Fruit fly (Drosophila melanogaster) whole organism, adult: ENCODE data around the gene CG43062.

Experiments
- CG12768 ChIP-seq: fragments of 200-800 bp; sonication (Bioruptor generic); optimal IDR thresholded peaks from 2 replicates; lab custom pipeline; 2017; ENCODE audit warnings: missing biosample characterization, missing genetic modification characterization, mild to moderate bottlenecking, moderate library complexity, missing genetic modification reagents
- Crg-1 ChIP-seq: fragments of 200-800 bp; sonication (Bioruptor generic); optimal IDR thresholded peaks from 2 replicates; lab custom pipeline; 2016; ENCODE audit warnings: missing biosample characterization, missing genetic modification characterization
- Hr96 ChIP-seq: fragments of 200-800 bp; sonication (Bioruptor generic); optimal IDR thresholded peaks from 2 replicates; lab custom pipeline; 2016; ENCODE audit warnings: missing biosample characterization, missing genetic modification characterization
- pad ChIP-seq: fragments of 200-800 bp; sonication (Bioruptor generic); optimal IDR thresholded peaks from 3 replicates; lab custom pipeline; 2017; ENCODE audit warnings: missing biosample characterization, missing genetic modification characterization, mild to moderate bottlenecking, moderate library complexity, missing genetic modification reagents
- toe ChIP-seq: fragments of 200-800 bp; sonication (Bioruptor generic); optimal IDR thresholded peaks from 2 replicates; lab custom pipeline; 2016; ENCODE audit warnings: missing biosample characterization, missing genetic modification characterization

DNA sequence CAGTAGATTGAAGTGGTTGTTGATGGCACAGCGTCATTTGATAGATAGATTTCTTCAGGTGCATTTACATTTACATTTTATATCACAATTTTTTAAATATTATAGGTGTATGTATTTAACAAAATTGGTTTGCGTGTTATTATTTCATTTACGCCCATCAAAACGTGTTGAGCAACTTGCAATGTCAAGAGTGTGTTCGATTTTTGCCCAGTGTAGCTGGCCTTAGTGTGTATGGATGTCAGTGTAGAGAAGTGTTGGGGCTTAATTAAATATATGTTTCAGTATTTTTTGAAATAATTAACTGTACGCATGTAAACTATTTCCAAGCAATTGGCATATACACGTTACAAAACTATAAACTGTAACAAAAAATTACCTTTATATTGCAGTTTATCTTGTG lies 1.6 kb downstream of the CG43062 start:
- TF ChIP-seq Crg-1 (GFP tag; lab: Kevin White, UChicago) = no peak
- no peak for TF ChIP-seq pad (GFP tag; lab: Kevin White, UChicago)
- no peak for TF ChIP-seq CG12768 (GFP tag; lab: Kevin White, UChicago)
- no peak for TF ChIP-seq Hr96 (GFP tag; lab: Kevin White, UChicago)
- no peak for TF ChIP-seq toe (GFP tag; lab: Kevin White, UChicago)
